Fruit fly (Drosophila melanogaster) whole organism, adult: ENCODE data around the gene CG9500.

Experiments
- CG11617 ChIP-seq: fragments of 200-800 bp; sonication (Bioruptor generic); optimal IDR thresholded peaks from 2 replicates; lab custom pipeline; 2017; ENCODE audit warnings: mild to moderate bottlenecking, missing biosample characterization, missing genetic modification reagents, missing genetic modification characterization
- CG12768 ChIP-seq: fragments of 200-800 bp; sonication (Bioruptor generic); optimal IDR thresholded peaks from 2 replicates; lab custom pipeline; 2017; ENCODE audit warnings: missing biosample characterization, missing genetic modification characterization, mild to moderate bottlenecking, moderate library complexity, missing genetic modification reagents
- CG1620 ChIP-seq: fragments of 200-800 bp; sonication (Bioruptor generic); optimal IDR thresholded peaks from 2 replicates; lab custom pipeline; 2016; ENCODE audit warnings: missing biosample characterization, missing genetic modification characterization
- CG33017 ChIP-seq: fragments of 200-800 bp; sonication (Bioruptor generic); optimal IDR thresholded peaks from 2 replicates; lab custom pipeline; 2018; ENCODE audit warnings: missing biosample characterization, mild to moderate bottlenecking, missing genetic modification characterization, moderate library complexity
- CG5204 ChIP-seq: fragments of 200-800 bp; sonication (Bioruptor generic); optimal IDR thresholded peaks from 2 replicates; lab custom pipeline; 2016; ENCODE audit warnings: missing biosample characterization, missing genetic modification characterization
- CG7101 ChIP-seq: fragments of 200-800 bp; sonication (Bioruptor generic); optimal IDR thresholded peaks from 2 replicates; lab custom pipeline; 2018; ENCODE audit warnings: missing biosample characterization, mild to moderate bottlenecking, missing genetic modification characterization, moderate library complexity
- Clk ChIP-seq: fragments of 200-800 bp; sonication (Bioruptor generic); optimal IDR thresholded peaks from 2 replicates; lab custom pipeline; 2017; ENCODE audit warnings: missing biosample characterization, missing genetic modification characterization
- Hr96 ChIP-seq: fragments of 200-800 bp; sonication (Bioruptor generic); optimal IDR thresholded peaks from 2 replicates; lab custom pipeline; 2016; ENCODE audit warnings: missing biosample characterization, missing genetic modification characterization
- Mnt ChIP-seq: fragments of 200-800 bp; sonication (Bioruptor generic); optimal IDR thresholded peaks from 2 replicates; lab custom pipeline; 2016; ENCODE audit warnings: missing biosample characterization, mild to moderate bottlenecking, missing genetic modification characterization
- bab1 ChIP-seq: fragments of 200-800 bp; sonication (Bioruptor generic); optimal IDR thresholded peaks from 3 replicates; lab custom pipeline; 2019; ENCODE audit warnings: missing biosample characterization, mild to moderate bottlenecking, missing genetic modification characterization, moderate library complexity
- cic ChIP-seq: fragments of 200-800 bp; sonication (Bioruptor generic); optimal IDR thresholded peaks from 2 replicates; lab custom pipeline; 2017; ENCODE audit warnings: missing biosample characterization, mild to moderate bottlenecking, missing genetic modification characterization, moderate library complexity
- kay ChIP-seq: fragments of 200-800 bp; sonication (Bioruptor generic); peaks from one replicate; lab custom pipeline; 2016; ENCODE audit warnings: missing biosample characterization, missing genetic modification characterization, borderline replicate concordance
- toe ChIP-seq: fragments of 200-800 bp; sonication (Bioruptor generic); optimal IDR thresholded peaks from 2 replicates; lab custom pipeline; 2016; ENCODE audit warnings: missing biosample characterization, missing genetic modification characterization

DNA sequence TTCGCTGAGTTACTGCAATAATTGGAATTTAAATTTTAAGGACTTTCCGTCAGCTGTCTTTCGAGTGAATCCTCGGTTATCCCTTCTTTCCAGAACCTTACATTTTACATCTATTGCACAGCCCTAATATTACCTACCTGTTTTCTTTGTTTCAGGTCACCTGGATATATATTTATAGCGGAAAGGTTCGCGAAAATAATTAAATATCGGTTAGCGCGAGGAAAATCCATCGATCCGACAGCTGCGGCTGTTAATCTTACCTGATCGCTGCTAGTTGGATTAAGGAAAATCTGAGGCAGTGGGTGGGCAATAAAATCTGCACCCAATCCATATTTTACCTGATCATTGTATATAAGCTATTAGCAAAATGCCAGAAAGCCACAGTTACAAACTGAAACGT, 15.0 kb upstream of the CG9500 start:
- no peak for TF ChIP-seq kay
- no peak for TF ChIP-seq cic (GFP tag; lab: Kevin White, UChicago)
- no peak for TF ChIP-seq Hr96 (GFP tag; lab: Kevin White, UChicago)
- no peak for TF ChIP-seq bab1 (GFP tag; lab: Kevin White, UChicago)
- no peak for TF ChIP-seq CG5204
- TF ChIP-seq CG7101, result no peak
- TF ChIP-seq Mnt (GFP tag; lab: Kevin White, UChicago), result no peak
- no peak for TF ChIP-seq CG12768 (GFP tag; lab: Kevin White, UChicago)
- no peak for TF ChIP-seq CG33017 (tag; lab: Kevin White, UChicago)
- TF ChIP-seq CG11617 (GFP tag; lab: Kevin White, UChicago), result no peak
- no peak for TF ChIP-seq CG1620 (GFP tag; lab: Kevin White, UChicago)
- no peak for TF ChIP-seq toe (GFP tag; lab: Kevin White, UChicago)
- no peak for TF ChIP-seq Clk (GFP tag; lab: Kevin White, UChicago)
